Worm (Caenorhabditis elegans): ENCODE data around the gene R10H1.1.

- no peak for TF ChIP-seq sox-2 (GFP tag; IDR thresholded peaks at IDR 0.05)
- TF ChIP-seq npax-4 (tag; optimal IDR thresholded peaks at IDR 0.05) = no peak
- no peak for TF ChIP-seq mec-3 (tag; optimal IDR thresholded peaks at IDR 0.05; ENCODE audit: borderline replicate concordance)
Observed at ce11 chrII:7528210-7528609, 34.0 kb downstream of the R10H1.1 start.

Measured in whole organism, late embryonic.